Fruit fly (Drosophila melanogaster) whole organism, embryonic: ENCODE data around the gene CG12115.

ENCODE experiments used
- CG10543 ChIP-seq: fragments of 200-800 bp; sonication (Bioruptor generic); optimal IDR thresholded peaks from 3 replicates; lab custom pipeline; 2017; ENCODE audit warnings: missing biosample characterization, mild to moderate bottlenecking, missing genetic modification characterization, moderate library complexity
- CG13424 ChIP-seq: fragments of 200-800 bp; sonication (Bioruptor generic); optimal IDR thresholded peaks from 2 replicates; lab custom pipeline; 2019; ENCODE audit warnings: missing biosample characterization, mild to moderate bottlenecking, missing genetic modification characterization, moderate library complexity
- CG13775 ChIP-seq: fragments of 200-800 bp; sonication (Bioruptor generic); optimal IDR thresholded peaks from 3 replicates; lab custom pipeline; 2017; ENCODE audit warnings: missing biosample characterization, mild to moderate bottlenecking, missing genetic modification characterization
- CG1602 ChIP-seq: fragments of 200-800 bp; sonication (Bioruptor generic); optimal IDR thresholded peaks from 3 replicates; lab custom pipeline; 2016; ENCODE audit warnings: missing biosample characterization, missing genetic modification characterization
- CG17568 ChIP-seq: fragments of 200-800 bp; sonication (Bioruptor generic); optimal IDR thresholded peaks from 2 replicates; lab custom pipeline; 2018; ENCODE audit warnings: missing biosample characterization, mild to moderate bottlenecking, missing genetic modification characterization, moderate library complexity
- CG18599 ChIP-seq: fragments of 200-800 bp; sonication (Bioruptor generic); optimal IDR thresholded peaks from 3 replicates; lab custom pipeline; 2017; ENCODE audit warnings: missing biosample characterization, missing genetic modification characterization, mild to moderate bottlenecking, moderate library complexity, missing genetic modification reagents
- CG2678 ChIP-seq: fragments of 200-800 bp; sonication (Bioruptor generic); optimal IDR thresholded peaks from 3 replicates; lab custom pipeline; 2019; ENCODE audit warnings: missing biosample characterization, mild to moderate bottlenecking, missing genetic modification characterization, moderate library complexity
- CG31388 ChIP-seq: fragments of 200-800 bp; sonication (Bioruptor generic); optimal IDR thresholded peaks from 2 replicates; lab custom pipeline; 2016; ENCODE audit warnings: missing biosample characterization, missing genetic modification characterization
- CG33557 ChIP-seq: fragments of 200-800 bp; sonication (Bioruptor generic); optimal IDR thresholded peaks from 2 replicates; lab custom pipeline; 2019; ENCODE audit warnings: missing biosample characterization, mild to moderate bottlenecking, missing genetic modification characterization, moderate library complexity
- CG4854 ChIP-seq: fragments of 200-800 bp; sonication (Bioruptor generic); optimal IDR thresholded peaks from 2 replicates; lab custom pipeline; 2016; ENCODE audit warnings: missing biosample characterization, missing genetic modification characterization, inconsistent platforms
- CG6689 ChIP-seq: fragments of 200-800 bp; sonication (Bioruptor generic); IDR thresholded peaks from 2 replicates; pipeline ENCODE4 v1.3.6; 2022; ENCODE audit warnings: missing biosample characterization, missing genetic modification characterization
- CG7357 ChIP-seq: fragments of 200-800 bp; sonication (Bioruptor generic); IDR thresholded peaks from 3 replicates; pipeline ENCODE4 v1.3.6; 2022; ENCODE audit warnings: missing biosample characterization, missing genetic modification characterization
- CG7745 ChIP-seq: fragments of 200-800 bp; sonication (Bioruptor generic); optimal IDR thresholded peaks from 2 replicates; lab custom pipeline; 2018; ENCODE audit warnings: missing biosample characterization, mild to moderate bottlenecking, missing genetic modification characterization, moderate library complexity
- CG8281 ChIP-seq: fragments of 200-800 bp; sonication (Bioruptor generic); optimal IDR thresholded peaks from 2 replicates; lab custom pipeline; 2018; ENCODE audit warnings: missing biosample characterization, mild to moderate bottlenecking, missing genetic modification characterization, moderate library complexity
- CkIIα-i1 ChIP-seq: fragments of 200-800 bp; sonication (Bioruptor generic); IDR thresholded peaks from 2 replicates; pipeline ENCODE4 v1.3.6; 2022; ENCODE audit warnings: missing biosample characterization, missing genetic modification characterization
- CrebB ChIP-seq: fragments of 200-800 bp; sonication (Bioruptor generic); optimal IDR thresholded peaks from 3 replicates; lab custom pipeline; 2018; ENCODE audit warnings: missing biosample characterization, mild to moderate bottlenecking, missing genetic modification characterization
- Dll ChIP-seq: fragments of 200-800 bp; sonication (Bioruptor generic); IDR thresholded peaks from 4 replicates; pipeline ENCODE4 v1.3.6; 2022; ENCODE audit warnings: missing biosample characterization, missing genetic modification characterization; ENCODE audit not compliant: partially characterized antibody
- Eip74EF ChIP-seq, 2 experiments: fragments of 200-800 bp in 1 of 2; fragments of >200 bp in 1 of 2; sonication (Bioruptor generic) in 1 of 2; optimal IDR thresholded peaks; 2 replicates each; lab custom pipeline; 2017 to 2019; ENCODE audit warnings: missing biosample characterization in 2 of 2, missing genetic modification characterization in 2 of 2, mild to moderate bottlenecking in 1 of 2, moderate library complexity in 1 of 2
- Gsc ChIP-seq: fragments of 200-800 bp; sonication (Bioruptor generic); IDR thresholded peaks from 2 replicates; pipeline ENCODE4 v1.3.6; 2022; ENCODE audit warnings: missing biosample characterization, missing genetic modification characterization
- H15 ChIP-seq: fragments of 200-800 bp; sonication (Bioruptor generic); IDR thresholded peaks from 3 replicates; pipeline ENCODE4 v1.3.6; 2022; ENCODE audit warnings: missing biosample characterization, missing genetic modification characterization
- Hand ChIP-seq: fragments of 200-800 bp; sonication (Bioruptor generic); optimal IDR thresholded peaks from 2 replicates; lab custom pipeline; 2017; ENCODE audit warnings: mild to moderate bottlenecking, missing biosample characterization, missing genetic modification reagents, missing genetic modification characterization
- MTF-1 ChIP-seq: fragments of 200-800 bp; sonication (Bioruptor generic); optimal IDR thresholded peaks from 2 replicates; lab custom pipeline; 2018; ENCODE audit warnings: missing biosample characterization, mild to moderate bottlenecking, missing genetic modification characterization, borderline replicate concordance
- Max ChIP-seq: fragments of 200-800 bp; sonication (Bioruptor generic); optimal IDR thresholded peaks from 2 replicates; lab custom pipeline; 2016; ENCODE audit warnings: missing biosample characterization, mild to moderate bottlenecking, missing genetic modification characterization
- Nf-YC ChIP-seq: fragments of 200-800 bp; optimal IDR thresholded peaks from 3 replicates; lab custom pipeline; 2019; ENCODE audit warnings: missing biosample characterization, mild to moderate bottlenecking, missing genetic modification characterization, moderate library complexity
- Oaz ChIP-seq: fragments of 200-800 bp; sonication (Bioruptor generic); IDR thresholded peaks from 2 replicates; pipeline ENCODE4 v1.3.6; 2022; ENCODE audit warnings: missing biosample characterization, missing genetic modification characterization
- Scr ChIP-seq: fragments of 200-800 bp; sonication (Bioruptor generic); IDR thresholded peaks from 2 replicates; pipeline ENCODE4 v1.3.6; 2022; ENCODE audit warnings: missing biosample characterization, missing genetic modification characterization; ENCODE audit not compliant: partially characterized antibody
- Spps ChIP-seq: fragments of 200-800 bp; sonication (Bioruptor generic); optimal IDR thresholded peaks from 2 replicates; lab custom pipeline; 2018; ENCODE audit warnings: missing biosample characterization, mild to moderate bottlenecking, missing genetic modification characterization
- Sry-δ ChIP-seq: fragments of 200-800 bp; sonication (Bioruptor generic); optimal IDR thresholded peaks from 2 replicates; lab custom pipeline; 2016; ENCODE audit warnings: missing biosample characterization, missing genetic modification characterization
- TFAM ChIP-seq: fragments of 200-800 bp; sonication (Bioruptor generic); optimal IDR thresholded peaks from 2 replicates; lab custom pipeline; 2017; ENCODE audit warnings: missing biosample characterization, missing genetic modification characterization, inconsistent platforms
- ara ChIP-seq: fragments of 200-800 bp; sonication (Bioruptor generic); IDR thresholded peaks from 2 replicates; pipeline ENCODE4 v1.3.6; 2022; ENCODE audit warnings: missing biosample characterization, missing genetic modification characterization
- cwo ChIP-seq: fragments of 200-800 bp; sonication (Bioruptor generic); optimal IDR thresholded peaks from 3 replicates; lab custom pipeline; 2017; ENCODE audit warnings: missing biosample characterization, missing genetic modification characterization, mild to moderate bottlenecking, moderate library complexity, missing genetic modification reagents
- fd96Cb ChIP-seq: fragments of 200-800 bp; sonication (Bioruptor generic); optimal IDR thresholded peaks from 2 replicates; lab custom pipeline; 2018; ENCODE audit warnings: missing biosample characterization, mild to moderate bottlenecking, missing genetic modification characterization, moderate library complexity
- fu2 ChIP-seq: fragments of 200-800 bp; sonication (Bioruptor generic); optimal IDR thresholded peaks from 2 replicates; lab custom pipeline; 2016; ENCODE audit warnings: missing biosample characterization, missing genetic modification characterization
- ham ChIP-seq: fragments of 200-800 bp; sonication (Bioruptor generic); IDR thresholded peaks from 2 replicates; pipeline ENCODE4 v1.3.6; 2022; ENCODE audit warnings: missing biosample characterization, missing genetic modification characterization
- insv ChIP-seq, 2 experiments: fragments of 200-800 bp; sonication (Bioruptor generic); optimal IDR thresholded peaks; 3 replicates each; lab custom pipeline; 2016 to 2018; ENCODE audit warnings: missing biosample characterization in 2 of 2, missing genetic modification characterization in 2 of 2
- jing ChIP-seq: fragments of 200-800 bp; sonication (Bioruptor generic); optimal IDR thresholded peaks from 2 replicates; lab custom pipeline; 2018; ENCODE audit warnings: missing biosample characterization, mild to moderate bottlenecking, missing genetic modification characterization
- jumu ChIP-seq: fragments of 200-800 bp; sonication (Bioruptor generic); optimal IDR thresholded peaks from 3 replicates; lab custom pipeline; 2016; ENCODE audit warnings: missing biosample characterization, missing genetic modification characterization
- klu ChIP-seq: fragments of 200-800 bp; sonication (Bioruptor generic); IDR thresholded peaks from 2 replicates; pipeline ENCODE4 v1.3.6; 2022; ENCODE audit warnings: missing biosample characterization, missing genetic modification characterization
- lab ChIP-seq: fragments of 200-800 bp; sonication (Bioruptor generic); optimal IDR thresholded peaks from 3 replicates; lab custom pipeline; 2017; ENCODE audit warnings: missing biosample characterization, missing genetic modification characterization, mild to moderate bottlenecking, moderate library complexity, missing genetic modification reagents
- nau ChIP-seq: fragments of 200-800 bp; sonication (Bioruptor generic); optimal IDR thresholded peaks from 3 replicates; lab custom pipeline; 2017; ENCODE audit warnings: missing biosample characterization, mild to moderate bottlenecking, missing genetic modification characterization, missing genetic modification reagents
- nom ChIP-seq: fragments of 200-800 bp; sonication (Bioruptor generic); optimal IDR thresholded peaks from 2 replicates; lab custom pipeline; 2017; ENCODE audit warnings: missing biosample characterization, missing genetic modification characterization, mild to moderate bottlenecking, moderate library complexity, missing genetic modification reagents
- oc ChIP-seq: fragments of 200-800 bp; sonication (Bioruptor generic); optimal IDR thresholded peaks from 2 replicates; lab custom pipeline; 2018; ENCODE audit warnings: missing biosample characterization, mild to moderate bottlenecking, missing genetic modification characterization, moderate library complexity
- org-1 ChIP-seq: fragments of 200-800 bp; sonication (Bioruptor generic); optimal IDR thresholded peaks from 2 replicates; lab custom pipeline; 2017; ENCODE audit warnings: missing biosample characterization, missing genetic modification characterization
- otp ChIP-seq: fragments of 200-800 bp; sonication (Bioruptor generic); IDR thresholded peaks from 3 replicates; pipeline ENCODE4, ENCODE4 v1.3.6; 2022; ENCODE audit warnings: missing biosample characterization, missing genetic modification characterization
- phol ChIP-seq: fragments of 200-800 bp; sonication (Bioruptor generic); optimal IDR thresholded peaks from 3 replicates; lab custom pipeline; 2018; ENCODE audit warnings: missing biosample characterization, mild to moderate bottlenecking, missing genetic modification characterization, moderate library complexity
- ranshi ChIP-seq: fragments of 200-800 bp; sonication (Bioruptor generic); IDR thresholded peaks from 2 replicates; pipeline ENCODE4 v1.3.6; 2022; ENCODE audit warnings: missing biosample characterization, missing genetic modification characterization
- sens-2 ChIP-seq: fragments of 200-800 bp; sonication (Bioruptor generic); IDR thresholded peaks from 2 replicates; pipeline ENCODE4 v1.3.6; 2022; ENCODE audit warnings: missing biosample characterization, missing genetic modification characterization
- sr ChIP-seq: fragments of 200-800 bp; sonication (Bioruptor generic); IDR thresholded peaks from 3 replicates; pipeline ENCODE4 v1.3.6; 2022; ENCODE audit warnings: missing biosample characterization, missing genetic modification characterization
- tio ChIP-seq: fragments of 200-800 bp; sonication (Bioruptor generic); optimal IDR thresholded peaks from 2 replicates; lab custom pipeline; 2017; ENCODE audit warnings: missing biosample characterization, missing genetic modification characterization, inconsistent platforms
- ttk ChIP-seq: fragments of 200-800 bp; sonication (Bioruptor generic); IDR thresholded peaks from 2 replicates; pipeline ENCODE4 v2.1.2; 2022; ENCODE audit warnings: missing biosample characterization, missing genetic modification characterization

CG12115 gene

DNA sequence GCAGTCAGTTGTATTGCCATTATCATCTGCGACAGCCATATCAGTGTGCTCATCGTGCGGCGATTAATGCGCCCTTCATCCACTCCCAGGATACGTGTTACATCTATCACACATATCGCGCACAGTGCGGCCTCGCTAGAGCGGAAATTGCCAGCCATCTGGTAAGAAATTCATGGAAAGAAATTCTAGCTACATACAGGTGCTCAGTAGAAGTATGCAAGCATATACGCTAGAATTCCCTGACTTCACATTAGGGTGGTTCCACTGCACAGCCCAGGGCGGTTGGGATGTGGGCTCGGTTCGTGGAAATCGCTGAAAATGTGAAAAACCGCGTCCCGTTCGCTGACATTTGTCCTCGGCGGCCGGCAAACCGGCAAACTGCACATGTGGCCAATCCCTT, 49.2 kb downstream of the CG12115 start (continued):
- TF ChIP-seq ham (GFP tag; lab: Robert Waterston, UW) (peak; percentile 55; the same call in 1 of the 2 replicates), oc (tag; lab: Kevin White, UChicago) (peak; percentile 61), Sry-δ (GFP tag; lab: Kevin White, UChicago) (peak; percentile 39), jumu (peak; percentile 65), CG4854 (peak; percentile 58), cwo (GFP tag; lab: Kevin White, UChicago) (peak; percentile 58), CG7357 (GFP tag; lab: Robert Waterston, UW) (peak; percentile 72), nau (GFP tag; lab: Kevin White, UChicago) (no peak), sr (GFP tag; lab: Robert Waterston, UW) (peak; percentile 48; the same call in 1 of the 3 replicates), otp (GFP tag; lab: Robert Waterston, UW) (peak; percentile 88), Spps (peak; percentile 31), CG33557 (peak; percentile 71), CG8281 (tag; lab: Kevin White, UChicago) (peak; percentile 26), CG31388 (GFP tag; lab: Kevin White, UChicago) (no peak), Nf-YC (tag; lab: Kevin White, UChicago) (peak; percentile 47), Scr (no peak), H15 (GFP tag; lab: Robert Waterston, UW) (peak; percentile 85), CG10543 (GFP tag; lab: Kevin White, UChicago) (peak; percentile 60), CG18599 (peak; percentile 78), phol (tag; lab: Kevin White, UChicago) (peak; percentile 72), ttk (GFP tag; lab: Robert Waterston, UW) (peak; percentile 83), CG7745 (tag; lab: Kevin White, UChicago) (no peak), Max (GFP tag; lab: Kevin White, UChicago) (no peak), CG17568 (GFP tag; lab: Kevin White, UChicago) (no peak), Gsc (GFP tag; lab: Robert Waterston, UW) (peak; percentile 63), jing (GFP tag; lab: Kevin White, UChicago) (peak; percentile 43), Dll (GFP tag; lab: Robert Waterston, UW) (no peak), Hand (GFP tag; lab: Kevin White, UChicago) (peak; percentile 55), Oaz (peak; percentile 75), MTF-1 (peak; percentile 3), CG2678 (peak; percentile 78), fd96Cb (tag; lab: Kevin White, UChicago) (peak; percentile 76), TFAM (GFP tag; lab: Kevin White, UChicago) (no peak), CG6689 (GFP tag; lab: Robert Waterston, UW) (peak; percentile 82), CG13424 (tag; lab: Kevin White, UChicago) (peak; percentile 74), nom (GFP tag; lab: Kevin White, UChicago) (peak; percentile 79), insv (GFP tag; optimal IDR thresholded peaks at IDR 0.05; lab: Kevin White, UChicago) (peak in 1 of 2 experiments; percentile 21), CG13775 (peak; percentile 40), ara (GFP tag; lab: Robert Waterston, UW) (peak; percentile 90), fu2 (no peak), CkIIα-i1 (GFP tag; lab: Robert Waterston, UW) (no peak), CrebB (tag; lab: Kevin White, UChicago) (peak; percentile 13), CG1602 (GFP tag; lab: Kevin White, UChicago) (peak; percentile 43), org-1 (GFP tag; lab: Kevin White, UChicago) (no peak), ranshi (GFP tag; lab: Robert Waterston, UW) (peak; percentile 85), Eip74EF (GFP tag; optimal IDR thresholded peaks at IDR 0.05; lab: Kevin White, UChicago) (no peak), tio (GFP tag; lab: Kevin White, UChicago) (no peak), klu (peak; percentile 45; the same call in 1 of the 2 replicates), lab (GFP tag; lab: Kevin White, UChicago) (no peak), sens-2 (GFP tag; lab: Robert Waterston, UW) (peak; percentile 61; the same call in 1 of the 2 replicates)
